Worm (Caenorhabditis elegans) whole organism, L4 larva: ENCODE results near the gene W08G11.5.
A peak's percentile ranks its signal among the peaks of the same experiment; 100 is the strongest.

Experiments
- F26F4.8 ChIP-seq: fragments of 200-800 bp; sonication (Bioruptor generic); conservative IDR thresholded peaks from 2 replicates; pipeline ENCODE4 v1.3.6; 2022; ENCODE audit warnings: missing genetic modification characterization, missing compliant biosample characterization
- F49E8.2 ChIP-seq: sonication (generic microtip); optimal IDR thresholded peaks from 2 replicates; lab custom pipeline; 2016; ENCODE audit warnings: missing compliant biosample characterization, mild to moderate bottlenecking, missing genetic modification characterization, borderline replicate concordance
- T26A8.4 ChIP-seq: fragments of 200-800 bp; sonication (Bioruptor generic); IDR thresholded peaks from 2 replicates; pipeline ENCODE4 v1.3.6; 2022; ENCODE audit warnings: missing genetic modification characterization, missing compliant biosample characterization
- Y105C5A.15 ChIP-seq: fragments of 200-800 bp; sonication (Bioruptor generic); IDR thresholded peaks from 2 replicates; pipeline ENCODE4 v1.3.6; 2022; ENCODE audit warnings: missing genetic modification characterization, missing compliant biosample characterization
- Y48G9A.11 ChIP-seq: fragments of 200-800 bp; sonication (Bioruptor generic); IDR thresholded peaks from 2 replicates; pipeline ENCODE4 v1.3.6; 2022; ENCODE audit warnings: missing genetic modification reagents, missing genetic modification characterization, missing compliant biosample characterization
- Y5F2A.4 ChIP-seq: fragments of 200-800 bp; sonication (Bioruptor generic); optimal IDR thresholded peaks from 2 replicates; lab custom pipeline; 2018; ENCODE audit warnings: mild to moderate bottlenecking, missing genetic modification characterization, missing compliant biosample characterization
- Y75B8A.6 ChIP-seq: fragments of 200-800 bp; sonication (Bioruptor generic); IDR thresholded peaks from 2 replicates; pipeline ENCODE4 v1.3.6; 2022; ENCODE audit warnings: missing genetic modification reagents, missing genetic modification characterization, missing compliant biosample characterization
- ZK337.2 ChIP-seq: fragments of 200-800 bp; sonication (Bioruptor generic); IDR thresholded peaks from 2 replicates; pipeline ENCODE4 v1.3.6; 2022; ENCODE audit warnings: missing genetic modification reagents, missing genetic modification characterization, missing compliant biosample characterization
- ZK546.5 ChIP-seq, 2 experiments: sonication (generic microtip); optimal IDR thresholded peaks; 2 replicates each; lab custom pipeline; 2017; ENCODE audit warnings: missing biosample characterization in 2 of 2, missing genetic modification characterization in 2 of 2
- aha-1 ChIP-seq: fragments of 150-350 bp; peaks from one replicate; lab custom pipeline; 2014; ENCODE audit warnings: missing biosample characterization, missing genetic modification characterization
- attf-4 ChIP-seq: sonication (generic microtip); optimal IDR thresholded peaks from 3 replicates; lab custom pipeline; 2017; ENCODE audit warnings: missing biosample characterization, missing genetic modification characterization
- ceh-32 ChIP-seq: sonication (generic microtip); optimal IDR thresholded peaks from 2 replicates; lab custom pipeline; 2016; ENCODE audit warnings: mild to moderate bottlenecking, missing genetic modification characterization, missing compliant biosample characterization; ENCODE audit not compliant: poor library complexity
- ceh-62 ChIP-seq: sonication (generic microtip); optimal IDR thresholded peaks from 2 replicates; lab custom pipeline; 2017; ENCODE audit warnings: missing biosample characterization, missing genetic modification characterization
- daf-16 ChIP-seq, 3 experiments: sonication (generic microtip); optimal IDR thresholded peaks; 2 replicates each; lab custom pipeline; 2016 to 2017; ENCODE audit warnings: missing genetic modification characterization in 3 of 3, missing genetic modification reagents in 3 of 3, mild to moderate bottlenecking in 2 of 3, missing compliant biosample characterization in 2 of 3, missing biosample characterization in 1 of 3, moderate library complexity in 1 of 3
- daf-19 ChIP-seq: fragments of 200-800 bp; sonication (Bioruptor generic); conservative IDR thresholded peaks from 2 replicates; pipeline ENCODE4 v1.3.6; 2022; ENCODE audit warnings: missing genetic modification characterization, missing compliant biosample characterization
- daf-8 ChIP-seq: fragments of 200-800 bp; sonication (Bioruptor generic); IDR thresholded peaks from 2 replicates; pipeline ENCODE4 v1.3.6; 2022; ENCODE audit warnings: missing genetic modification characterization, missing compliant biosample characterization
- dmd-6 ChIP-seq: fragments of 200-800 bp; sonication (Bioruptor generic); IDR thresholded peaks from 2 replicates; pipeline ENCODE4 v1.3.6; 2022; ENCODE audit warnings: missing genetic modification reagents, missing genetic modification characterization, missing compliant biosample characterization
- hlh-11 ChIP-seq: fragments of 200-800 bp; sonication (Bioruptor generic); optimal IDR thresholded peaks from 2 replicates; lab custom pipeline; 2018; ENCODE audit warnings: mild to moderate bottlenecking, missing genetic modification characterization, missing compliant biosample characterization
- hmg-1.1 ChIP-seq: fragments of 200-800 bp; sonication (Bioruptor generic); IDR thresholded peaks from 2 replicates; pipeline ENCODE4 v1.3.6; 2022; ENCODE audit warnings: missing genetic modification reagents, missing genetic modification characterization, missing compliant biosample characterization
- jun-1 ChIP-seq: fragments of 150-350 bp; optimal IDR thresholded peaks from 2 replicates; lab custom pipeline; 2014; ENCODE audit warnings: missing biosample characterization, missing genetic modification reagents, missing genetic modification characterization
- lim-7 ChIP-seq: fragments of 200-800 bp; sonication (Bioruptor generic); IDR thresholded peaks from 2 replicates; pipeline ENCODE4 v1.3.6; 2022; ENCODE audit warnings: missing genetic modification characterization, missing compliant biosample characterization
- lin-13 ChIP-seq: fragments of 150-350 bp; optimal IDR thresholded peaks from 2 replicates; lab custom pipeline; 2014; ENCODE audit warnings: missing biosample characterization, missing genetic modification reagents, missing genetic modification characterization
- lin-38 ChIP-seq: fragments of 200-800 bp; sonication (Bioruptor generic); IDR thresholded peaks from 2 replicates; pipeline ENCODE4 v1.3.6; 2022; ENCODE audit warnings: missing genetic modification reagents, missing genetic modification characterization, missing compliant biosample characterization
- lsy-2 ChIP-seq, 2 experiments: fragments of 150-350 bp in 1 of 2; sonication (generic microtip) in 1 of 2; optimal IDR thresholded peaks; 2 replicates each; lab custom pipeline; 2014 to 2017; ENCODE audit warnings: missing biosample characterization in 2 of 2, missing genetic modification characterization in 2 of 2
- madf-9 ChIP-seq: fragments of 200-800 bp; sonication (Bioruptor generic); conservative IDR thresholded peaks from 2 replicates; pipeline ENCODE4 v1.3.6; 2022; ENCODE audit warnings: missing genetic modification reagents, missing genetic modification characterization, missing compliant biosample characterization
- mes-2 ChIP-seq: sonication (generic microtip); optimal IDR thresholded peaks from 2 replicates; lab custom pipeline; 2016; ENCODE audit warnings: missing genotype, mild to moderate bottlenecking, missing genetic modification characterization, missing compliant biosample characterization; ENCODE audit not compliant: poor library complexity, severe bottlenecking
- mxl-2 ChIP-seq: fragments of 200-800 bp; sonication (Bioruptor generic); conservative IDR thresholded peaks from 2 replicates; pipeline ENCODE4 v1.3.6; 2022; ENCODE audit warnings: missing genetic modification reagents, missing genetic modification characterization, missing compliant biosample characterization
- mxl-3 ChIP-seq: fragments of 200-800 bp; sonication (Bioruptor generic); optimal IDR thresholded peaks from 2 replicates; lab custom pipeline; 2018; ENCODE audit warnings: mild to moderate bottlenecking, missing genetic modification characterization, missing compliant biosample characterization
- nhr-102 ChIP-seq: sonication (generic microtip); optimal IDR thresholded peaks from 2 replicates; lab custom pipeline; 2016; ENCODE audit warnings: mild to moderate bottlenecking, missing genetic modification characterization, moderate library complexity, missing compliant biosample characterization
- nhr-11 ChIP-seq: fragments of 150-350 bp; optimal IDR thresholded peaks from 2 replicates; lab custom pipeline; 2014; ENCODE audit warnings: missing biosample characterization, missing genetic modification characterization
- nhr-237 ChIP-seq: sonication (generic microtip); optimal IDR thresholded peaks from 2 replicates; lab custom pipeline; 2017; ENCODE audit warnings: missing biosample characterization, missing genetic modification characterization
- nhr-41 ChIP-seq: fragments of 200-800 bp; sonication (Bioruptor generic); IDR thresholded peaks from 2 replicates; pipeline ENCODE4 v1.3.6; 2022; ENCODE audit warnings: missing genetic modification reagents, missing genetic modification characterization, missing compliant biosample characterization
- nhr-48 ChIP-seq: sonication (generic microtip); optimal IDR thresholded peaks from 2 replicates; lab custom pipeline; 2016; ENCODE audit warnings: mild to moderate bottlenecking, missing genetic modification characterization, missing compliant biosample characterization
- nhr-77 ChIP-seq: fragments of 150-350 bp; optimal IDR thresholded peaks from 2 replicates; lab custom pipeline; 2014; ENCODE audit warnings: missing biosample characterization, missing genetic modification characterization
- pqm-1 ChIP-seq: sonication (generic microtip); optimal IDR thresholded peaks from 2 replicates; lab custom pipeline; 2017; ENCODE audit warnings: missing biosample characterization, missing genetic modification characterization
- rbr-2 ChIP-seq: sonication (generic microtip); optimal IDR thresholded peaks from 2 replicates; lab custom pipeline; 2016; ENCODE audit warnings: missing genotype, missing genetic modification characterization, missing compliant biosample characterization
- set-16 ChIP-seq: fragments of 200-800 bp; sonication (Bioruptor generic); IDR thresholded peaks from 2 replicates; pipeline ENCODE4 v1.3.6; 2022; ENCODE audit warnings: missing genetic modification reagents, missing genetic modification characterization, missing compliant biosample characterization
- snpc-4 ChIP-seq: fragments of 150-350 bp; optimal IDR thresholded peaks from 2 replicates; lab custom pipeline; 2014; ENCODE audit warnings: missing biosample characterization, missing genetic modification characterization
- spr-1 ChIP-seq: sonication (generic microtip); optimal IDR thresholded peaks from 2 replicates; lab custom pipeline; 2016; ENCODE audit warnings: mild to moderate bottlenecking, missing genetic modification characterization, missing compliant biosample characterization
- spr-3 ChIP-seq: fragments of 200-800 bp; sonication (Bioruptor generic); optimal IDR thresholded peaks from 2 replicates; lab custom pipeline; 2018; ENCODE audit warnings: mild to moderate bottlenecking, missing genetic modification characterization, missing compliant biosample characterization
- tag-97 ChIP-seq: fragments of 200-800 bp; sonication (Bioruptor generic); IDR thresholded peaks from 2 replicates; pipeline ENCODE4 v1.3.6; 2022; ENCODE audit warnings: missing genetic modification characterization, missing compliant biosample characterization
- tra-1 ChIP-seq: fragments of 200-800 bp; sonication (Bioruptor generic); IDR thresholded peaks from 2 replicates; pipeline ENCODE4 v1.3.6; 2022; ENCODE audit warnings: missing genetic modification reagents, missing genetic modification characterization, missing compliant biosample characterization
- unc-62 ChIP-seq, 3 experiments: fragments of 150-350 bp in 1 of 3; sonication (generic microtip); optimal IDR thresholded peaks in 2 of 3; peaks in 1 of 3; 1 replicate in 1 of 3; 2 replicates in 2 of 3; lab custom pipeline; 2014 to 2017; ENCODE audit warnings: missing biosample characterization in 3 of 3, missing genetic modification characterization in 3 of 3, missing genetic modification reagents in 3 of 3, missing genotype in 1 of 3
- vab-7 ChIP-seq: fragments of 200-800 bp; sonication (Bioruptor generic); IDR thresholded peaks from 2 replicates; pipeline ENCODE4 v1.3.6; 2022; ENCODE audit warnings: missing genetic modification reagents, missing genetic modification characterization, missing compliant biosample characterization
- zag-1 ChIP-seq: fragments of 150-350 bp; optimal IDR thresholded peaks from 2 replicates; lab custom pipeline; 2014; ENCODE audit warnings: missing biosample characterization, missing genetic modification characterization
- zfp-3 ChIP-seq: fragments of 200-800 bp; sonication (Bioruptor generic); conservative IDR thresholded peaks from 2 replicates; pipeline ENCODE4 v1.3.6; 2022; ENCODE audit warnings: missing genetic modification reagents, missing genetic modification characterization, missing compliant biosample characterization
- ztf-11 ChIP-seq: fragments of 150-350 bp; optimal IDR thresholded peaks from 2 replicates; lab custom pipeline; 2014; ENCODE audit warnings: missing biosample characterization, missing genetic modification characterization
- ztf-7 ChIP-seq: fragments of 150-350 bp; optimal IDR thresholded peaks from 2 replicates; lab custom pipeline; 2014; ENCODE audit warnings: missing biosample characterization, missing genetic modification characterization

The W08G11.5 gene

ce11 chrV:16351757-16352156 lies 5.5 kb upstream of the W08G11.5 start:
- TF ChIP-seq snpc-4 (tag; lab: Kevin White, UChicago) (peak; percentile 23), mxl-2 (no peak)

ce11 chrV:16350775-16351378 lies 4.6 kb upstream of the W08G11.5 start:
- no peak for TF ChIP-seq madf-9 (GFP tag; lab: Robert Waterston, UW)
- TF ChIP-seq hmg-1.1 (GFP tag; lab: Robert Waterston, UW) = peak; percentile 77
- TF ChIP-seq daf-16 (GFP tag; optimal IDR thresholded peaks at IDR 0.05; lab: Kevin White, UChicago) = peak in 1 of 2 experiments; percentile 45
- TF ChIP-seq daf-16 (tag; optimal IDR thresholded peaks at IDR 0.05; lab: Kevin White, UChicago) = peak; percentile 87
- peak; percentile 66 for TF ChIP-seq rbr-2 (tag; lab: Kevin White, UChicago)
- no peak for TF ChIP-seq jun-1 (tag; lab: Kevin White, UChicago)
- no peak for TF ChIP-seq lin-38
- TF ChIP-seq vab-7 (GFP tag; lab: Robert Waterston, UW) = no peak
- no peak for TF ChIP-seq spr-1 (tag; lab: Kevin White, UChicago)
- peak; percentile 64 for TF ChIP-seq nhr-11 (tag; lab: Kevin White, UChicago)
- TF ChIP-seq zfp-3 (GFP tag; lab: Robert Waterston, UW) = no peak
- TF ChIP-seq attf-4 = no peak
- TF ChIP-seq hlh-11 (tag; lab: Kevin White, UChicago) = peak; percentile 87
- TF ChIP-seq tag-97 (GFP tag; lab: Robert Waterston, UW) = no peak
- peak; percentile 42 for TF ChIP-seq pqm-1 (tag; lab: Kevin White, UChicago)
- TF ChIP-seq lim-7 (GFP tag; lab: Robert Waterston, UW) = no peak
- no peak for TF ChIP-seq nhr-41
- TF ChIP-seq set-16 (GFP tag; lab: Robert Waterston, UW) = peak; percentile 50
- no peak for TF ChIP-seq spr-3 (GFP tag; lab: Kevin White, UChicago)
- peak; percentile 95 for TF ChIP-seq aha-1 (tag; lab: Kevin White, UChicago)
- peak; percentile 78 for TF ChIP-seq dmd-6
- TF ChIP-seq F49E8.2 = no peak
- no peak for TF ChIP-seq F26F4.8 (GFP tag; lab: Robert Waterston, UW)
- TF ChIP-seq mxl-3 (GFP tag; lab: Kevin White, UChicago) = peak; percentile 84
- TF ChIP-seq nhr-237 (tag; lab: Kevin White, UChicago) = no peak
- TF ChIP-seq ceh-62 = no peak
- TF ChIP-seq Y48G9A.11 (GFP tag; lab: Robert Waterston, UW) = no peak
- no peak for TF ChIP-seq Y5F2A.4 (GFP tag; lab: Kevin White, UChicago)
- TF ChIP-seq mes-2 (tag; lab: Kevin White, UChicago) = peak; percentile 32
- no peak for TF ChIP-seq daf-8 (GFP tag; lab: Robert Waterston, UW)
- no peak for TF ChIP-seq ztf-11 (tag; lab: Kevin White, UChicago)
- TF ChIP-seq zag-1 (tag; lab: Kevin White, UChicago) = no peak
- TF ChIP-seq nhr-77 = peak; percentile 23
- TF ChIP-seq nhr-102 = peak; percentile 5
- peak in 1 of 2 experiments; percentile 35 for TF ChIP-seq lsy-2 (tag; optimal IDR thresholded peaks at IDR 0.05; lab: Kevin White, UChicago)
- no peak for TF ChIP-seq Y105C5A.15 (GFP tag; lab: Robert Waterston, UW)
- TF ChIP-seq ztf-7 (tag; lab: Kevin White, UChicago) = no peak
- no peak for TF ChIP-seq tra-1 (GFP tag; lab: Robert Waterston, UW)
- no peak for TF ChIP-seq daf-19 (GFP tag; lab: Robert Waterston, UW)
- TF ChIP-seq ZK546.5 (tag; optimal IDR thresholded peaks at IDR 0.05; lab: Kevin White, UChicago) = no peak
- TF ChIP-seq unc-62 (GFP tag; optimal IDR thresholded peaks at IDR 0.05 in 1 of 2; lab: Kevin White, UChicago) = peak in 1 of 2 experiments; percentile 99
- no peak for TF ChIP-seq unc-62 (tag; optimal IDR thresholded peaks at IDR 0.05; lab: Kevin White, UChicago)
- TF ChIP-seq snpc-4 (tag; lab: Kevin White, UChicago) = no peak
- peak; percentile 19 for TF ChIP-seq nhr-48
- no peak for TF ChIP-seq mxl-2
- TF ChIP-seq T26A8.4 (GFP tag; lab: Robert Waterston, UW) = 0 out of 2 replicates have a peak, but pooled peaks have one; percentile 13
- no peak for TF ChIP-seq ceh-32 (tag; lab: Kevin White, UChicago)
- TF ChIP-seq ZK337.2 (GFP tag; lab: Robert Waterston, UW) = no peak
- peak; percentile 14 for TF ChIP-seq lin-13 (GFP tag; lab: Kevin White, UChicago)
- TF ChIP-seq Y75B8A.6 (GFP tag; lab: Robert Waterston, UW) = no peak
